Fruit fly (Drosophila melanogaster): ENCODE measurements around the gene Rsbp15.

DNA sequence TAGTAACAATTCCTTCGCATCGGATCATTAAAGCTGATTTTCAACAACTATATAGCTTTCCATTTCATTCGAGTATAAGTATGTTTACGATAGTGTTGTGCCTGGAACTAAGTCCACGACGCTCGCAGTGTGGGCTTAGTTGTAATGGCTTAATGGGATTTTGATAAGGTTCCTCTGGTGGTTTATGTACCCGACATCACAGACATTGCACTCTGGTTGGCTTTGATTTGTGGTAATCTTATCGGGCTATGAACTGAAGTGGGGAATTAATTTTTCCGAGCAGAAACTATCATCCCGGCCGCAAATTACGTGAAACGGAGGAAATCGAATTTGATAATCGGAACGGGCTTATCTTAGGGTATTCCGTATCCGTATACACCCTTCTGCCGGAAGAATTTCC, 10.6 kb upstream of the Rsbp15 start:
- TF ChIP-seq toe (GFP tag; optimal IDR thresholded peaks at IDR 0.05) (no peak), kay (GFP tag; ENCODE audit: borderline replicate concordance) (no peak), Clk (GFP tag; optimal IDR thresholded peaks at IDR 0.05) (no peak)
